Worm (Caenorhabditis elegans) whole organism, late embryonic: ENCODE data around the gene F41G4.13.

Source experiments
- C38D4.7 ChIP-seq: fragments of 200-800 bp; sonication (Bioruptor generic); optimal IDR thresholded peaks from 2 replicates; lab custom pipeline; 2018; ENCODE audit warnings: mild to moderate bottlenecking, missing genetic modification characterization, moderate library complexity, missing compliant biosample characterization
- K02D7.2 ChIP-seq: sonication (generic microtip); optimal IDR thresholded peaks from 2 replicates; lab custom pipeline; 2017; ENCODE audit warnings: mild to moderate bottlenecking, missing genetic modification characterization, missing compliant biosample characterization
- K09A11.1 ChIP-seq: sonication (generic microtip); optimal IDR thresholded peaks from 2 replicates; lab custom pipeline; 2017; ENCODE audit warnings: antibody characterized with exemption, mild to moderate bottlenecking, missing genetic modification characterization, missing compliant biosample characterization; ENCODE audit not compliant: insufficient read depth
- T23F11.4 ChIP-seq: fragments of 200-800 bp; sonication (Bioruptor generic); optimal IDR thresholded peaks from 2 replicates; lab custom pipeline; 2018; ENCODE audit warnings: mild to moderate bottlenecking, missing genetic modification characterization, missing compliant biosample characterization
- Y22D7AL.16 ChIP-seq: sonication (generic microtip); optimal IDR thresholded peaks from 2 replicates; lab custom pipeline; 2016; ENCODE audit warnings: missing genetic modification characterization, missing compliant biosample characterization
- ama-1 ChIP-seq: fragments of 150-350 bp; optimal IDR thresholded peaks from 2 replicates; lab custom pipeline; 2014
- ceh-14 ChIP-seq: sonication (generic microtip); optimal IDR thresholded peaks from 2 replicates; lab custom pipeline; 2016; ENCODE audit warnings: missing genotype, missing genetic modification characterization, missing compliant biosample characterization
- ceh-22 ChIP-seq: sonication (generic microtip); optimal IDR thresholded peaks from 2 replicates; lab custom pipeline; 2017; ENCODE audit warnings: missing biosample characterization, missing genetic modification characterization
- ceh-24 ChIP-seq: sonication (generic microtip); optimal IDR thresholded peaks from 2 replicates; lab custom pipeline; 2016; ENCODE audit warnings: mild to moderate bottlenecking, missing genetic modification characterization, missing compliant biosample characterization
- ceh-30 ChIP-seq: fragments of 150-350 bp; optimal IDR thresholded peaks from 2 replicates; lab custom pipeline; 2014; ENCODE audit warnings: missing biosample characterization, missing genetic modification characterization
- ceh-45 ChIP-seq: fragments of 200-800 bp; sonication (Bioruptor generic); IDR thresholded peaks from 2 replicates; pipeline ENCODE4 v1.3.6; 2022; ENCODE audit warnings: missing genetic modification reagents, missing genetic modification characterization, missing compliant biosample characterization
- ceh-48 ChIP-seq: sonication (generic microtip); optimal IDR thresholded peaks from 2 replicates; lab custom pipeline; 2016; ENCODE audit warnings: missing genetic modification characterization, inconsistent platforms, missing compliant biosample characterization
- dve-1 ChIP-seq: sonication (generic microtip); optimal IDR thresholded peaks from 2 replicates; lab custom pipeline; 2017; ENCODE audit warnings: antibody characterized with exemption, mild to moderate bottlenecking, missing genetic modification characterization, missing compliant biosample characterization
- elt-2 ChIP-seq: sonication (generic microtip); optimal IDR thresholded peaks from 2 replicates; lab custom pipeline; 2016; ENCODE audit warnings: missing genetic modification reagents, missing genetic modification characterization, missing compliant biosample characterization
- elt-4 ChIP-seq: sonication (generic microtip); optimal IDR thresholded peaks from 2 replicates; lab custom pipeline; 2016; ENCODE audit warnings: missing genetic modification characterization, missing compliant biosample characterization
- ets-4 ChIP-seq: sonication (generic microtip); optimal IDR thresholded peaks from 2 replicates; lab custom pipeline; 2016; ENCODE audit warnings: missing genetic modification characterization, missing compliant biosample characterization
- eyg-1 ChIP-seq: sonication (generic microtip); optimal IDR thresholded peaks from 2 replicates; lab custom pipeline; 2016; ENCODE audit warnings: missing genotype, missing genetic modification characterization, missing compliant biosample characterization
- fkh-10 ChIP-seq: fragments of 150-350 bp; optimal IDR thresholded peaks from 2 replicates; lab custom pipeline; 2014; ENCODE audit warnings: missing biosample characterization, missing genetic modification reagents, missing genetic modification characterization
- gmeb-2 ChIP-seq: sonication (generic microtip); optimal IDR thresholded peaks from 2 replicates; lab custom pipeline; 2016; ENCODE audit warnings: missing genetic modification characterization, inconsistent platforms, missing compliant biosample characterization
- hlh-15 ChIP-seq: sonication (generic microtip); optimal IDR thresholded peaks from 2 replicates; lab custom pipeline; 2016; ENCODE audit warnings: missing genetic modification characterization, missing compliant biosample characterization
- hlh-8 ChIP-seq: sonication (generic microtip); optimal IDR thresholded peaks from 2 replicates; lab custom pipeline; 2016; ENCODE audit warnings: missing genotype, missing genetic modification characterization, missing compliant biosample characterization
- lin-11 ChIP-seq: fragments of 200-800 bp; sonication (Bioruptor generic); optimal IDR thresholded peaks from 2 replicates; lab custom pipeline; 2018; ENCODE audit warnings: mild to moderate bottlenecking, missing genetic modification characterization, missing compliant biosample characterization
- madf-2 ChIP-seq: sonication (generic microtip); optimal IDR thresholded peaks from 2 replicates; lab custom pipeline; 2017; ENCODE audit warnings: missing genetic modification characterization, missing compliant biosample characterization
- nhr-11 ChIP-seq: fragments of 150-350 bp; optimal IDR thresholded peaks from 2 replicates; lab custom pipeline; 2014; ENCODE audit warnings: missing biosample characterization, missing genetic modification characterization
- nhr-232 ChIP-seq: sonication (generic microtip); optimal IDR thresholded peaks from 2 replicates; lab custom pipeline; 2016; ENCODE audit warnings: missing genetic modification characterization, missing compliant biosample characterization
- odd-2 ChIP-seq: sonication (generic microtip); optimal IDR thresholded peaks from 2 replicates; lab custom pipeline; 2017; ENCODE audit warnings: antibody characterized with exemption, mild to moderate bottlenecking, missing genetic modification characterization, missing compliant biosample characterization
- pag-3 ChIP-seq: sonication (generic microtip); optimal IDR thresholded peaks from 2 replicates; lab custom pipeline; 2016; ENCODE audit warnings: missing compliant biosample characterization, missing genetic modification characterization, borderline replicate concordance
- pat-9 ChIP-seq: fragments of 200-800 bp; sonication (Bioruptor generic); optimal IDR thresholded peaks from 2 replicates; lab custom pipeline; 2018; ENCODE audit warnings: mild to moderate bottlenecking, missing genetic modification characterization, moderate library complexity, missing compliant biosample characterization
- pax-1 ChIP-seq: fragments of 150-350 bp; optimal IDR thresholded peaks from 2 replicates; lab custom pipeline; 2014; ENCODE audit warnings: missing biosample characterization, missing genetic modification characterization
- pha-2 ChIP-seq: sonication (generic microtip); optimal IDR thresholded peaks from 2 replicates; lab custom pipeline; 2017; ENCODE audit warnings: mild to moderate bottlenecking, missing genetic modification characterization, missing compliant biosample characterization
- pha-4 ChIP-seq: fragments of 150-350 bp; optimal IDR thresholded peaks from 2 replicates; lab custom pipeline; 2018; ENCODE audit warnings: missing biosample characterization, missing genetic modification reagents, missing genetic modification characterization
- pros-1 ChIP-seq: fragments of 150-350 bp; optimal IDR thresholded peaks from 2 replicates; lab custom pipeline; 2014; ENCODE audit warnings: missing biosample characterization, missing genetic modification reagents, missing genetic modification characterization
- rnt-1 ChIP-seq: sonication (generic microtip); optimal IDR thresholded peaks from 2 replicates; lab custom pipeline; 2016; ENCODE audit warnings: missing genetic modification characterization, missing compliant biosample characterization
- sox-2 ChIP-seq: fragments of 200-800 bp; sonication (Bioruptor generic); IDR thresholded peaks from 2 replicates; pipeline ENCODE4 v1.3.6; 2022; ENCODE audit warnings: missing genetic modification reagents, missing genetic modification characterization, missing compliant biosample characterization
- sox-4 ChIP-seq: sonication (generic microtip); optimal IDR thresholded peaks from 2 replicates; lab custom pipeline; 2017; ENCODE audit warnings: mild to moderate bottlenecking, missing genetic modification characterization, inconsistent platforms, missing compliant biosample characterization
- syd-9 ChIP-seq: sonication (generic microtip); optimal IDR thresholded peaks from 2 replicates; lab custom pipeline; 2016; ENCODE audit warnings: mild to moderate bottlenecking, missing genetic modification characterization, moderate library complexity, missing compliant biosample characterization
- tbx-2 ChIP-seq: sonication (generic microtip); optimal IDR thresholded peaks from 2 replicates; lab custom pipeline; 2016; ENCODE audit warnings: missing genetic modification characterization, missing compliant biosample characterization
- unc-42 ChIP-seq: sonication (generic microtip); optimal IDR thresholded peaks from 2 replicates; lab custom pipeline; 2016; ENCODE audit warnings: missing genotype, missing genetic modification characterization, missing compliant biosample characterization
- unc-55 ChIP-seq: sonication (generic microtip); optimal IDR thresholded peaks from 2 replicates; lab custom pipeline; 2017; ENCODE audit warnings: missing biosample characterization, missing genetic modification reagents, missing genetic modification characterization
- zip-5 ChIP-seq: sonication (generic microtip); optimal IDR thresholded peaks from 2 replicates; lab custom pipeline; 2016; ENCODE audit warnings: missing genetic modification characterization, missing compliant biosample characterization
- ztf-16 ChIP-seq: sonication (generic microtip); optimal IDR thresholded peaks from 2 replicates; lab custom pipeline; 2017; ENCODE audit warnings: missing genetic modification characterization, missing compliant biosample characterization

F41G4.13 gene

ce11 chrX:16872446-16872962, 37.9 kb upstream of the F41G4.13 start, which contains the start of gene T20F7.1 (continued):
- TF ChIP-seq sox-4 (tag; lab: Kevin White, UChicago) (no peak), ceh-22 (no peak), hlh-15 (tag; lab: Kevin White, UChicago) (no peak), rnt-1 (peak; percentile 0), T23F11.4 (GFP tag; lab: Kevin White, UChicago) (no peak), elt-2 (tag; lab: Kevin White, UChicago) (no peak), pax-1 (tag; lab: Kevin White, UChicago) (no peak), hlh-8 (tag; lab: Kevin White, UChicago) (no peak), gmeb-2 (tag; lab: Kevin White, UChicago) (no peak), syd-9 (tag; lab: Kevin White, UChicago) (no peak), pat-9 (tag; lab: Kevin White, UChicago) (no peak), zip-5 (no peak), odd-2 (tag; lab: Kevin White, UChicago) (no peak), C38D4.7 (GFP tag; lab: Kevin White, UChicago) (no peak), pha-2 (tag; lab: Kevin White, UChicago) (no peak), eyg-1 (tag; lab: Kevin White, UChicago) (no peak), nhr-232 (tag; lab: Kevin White, UChicago) (no peak), madf-2 (tag; lab: Kevin White, UChicago) (no peak), lin-11 (tag; lab: Kevin White, UChicago) (no peak), tbx-2 (peak; percentile 64), pros-1 (tag; lab: Kevin White, UChicago) (peak; percentile 26), ets-4 (tag; lab: Kevin White, UChicago) (no peak), ceh-45 (no peak), unc-42 (tag; lab: Kevin White, UChicago) (peak; percentile 30), elt-4 (tag; lab: Kevin White, UChicago) (no peak), pha-4 (tag; lab: Kevin White, UChicago) (no peak), Y22D7AL.16 (no peak), ama-1 (lab: Kevin White, UChicago) (no peak), sox-2 (GFP tag; lab: Robert Waterston, UW) (peak; percentile 59; the same call in 1 of the 2 replicates), unc-55 (GFP tag; lab: Kevin White, UChicago) (peak; percentile 57)

ce11 chrX:16871355-16871754, 36.8 kb upstream of the F41G4.13 start:
- no peak for TF ChIP-seq nhr-11 (tag; lab: Kevin White, UChicago)
- no peak for TF ChIP-seq K09A11.1 (tag; lab: Kevin White, UChicago)
- no peak for TF ChIP-seq pha-2 (tag; lab: Kevin White, UChicago)
- no peak for TF ChIP-seq pag-3
- TF ChIP-seq dve-1 (tag; lab: Kevin White, UChicago) = no peak
- TF ChIP-seq eyg-1 (tag; lab: Kevin White, UChicago) = no peak
- no peak for TF ChIP-seq ceh-14 (tag; lab: Kevin White, UChicago)
- no peak for TF ChIP-seq fkh-10
- no peak for TF ChIP-seq ets-4 (tag; lab: Kevin White, UChicago)
- no peak for TF ChIP-seq gmeb-2 (tag; lab: Kevin White, UChicago)
- no peak for TF ChIP-seq ceh-24
- TF ChIP-seq nhr-232 (tag; lab: Kevin White, UChicago) = no peak
- TF ChIP-seq ztf-16 (tag; lab: Kevin White, UChicago) = no peak
- TF ChIP-seq ceh-30 (tag; lab: Kevin White, UChicago) = no peak
- TF ChIP-seq K02D7.2 = no peak
- TF ChIP-seq unc-55 (GFP tag; lab: Kevin White, UChicago) = no peak
- no peak for TF ChIP-seq ama-1 (lab: Kevin White, UChicago)
- no peak for TF ChIP-seq ceh-48 (tag; lab: Kevin White, UChicago)
- no peak for TF ChIP-seq hlh-15 (tag; lab: Kevin White, UChicago)
